Worm (Caenorhabditis elegans) whole organism, L4 larva: ENCODE results near the gene bpnt-1.

Experiments used
- F44E2.7 ChIP-seq: fragments of 200-800 bp; sonication (Bioruptor generic); IDR thresholded peaks from 2 replicates; pipeline ENCODE4 v2.1.2; 2022; ENCODE audit warnings: missing genetic modification characterization, missing compliant biosample characterization
- F49E8.2 ChIP-seq: sonication (generic microtip); optimal IDR thresholded peaks from 2 replicates; lab custom pipeline; 2016; ENCODE audit warnings: missing compliant biosample characterization, mild to moderate bottlenecking, missing genetic modification characterization, borderline replicate concordance
- lin-38 ChIP-seq: fragments of 200-800 bp; sonication (Bioruptor generic); IDR thresholded peaks from 2 replicates; pipeline ENCODE4 v1.3.6; 2022; ENCODE audit warnings: missing genetic modification reagents, missing genetic modification characterization, missing compliant biosample characterization

DNA sequence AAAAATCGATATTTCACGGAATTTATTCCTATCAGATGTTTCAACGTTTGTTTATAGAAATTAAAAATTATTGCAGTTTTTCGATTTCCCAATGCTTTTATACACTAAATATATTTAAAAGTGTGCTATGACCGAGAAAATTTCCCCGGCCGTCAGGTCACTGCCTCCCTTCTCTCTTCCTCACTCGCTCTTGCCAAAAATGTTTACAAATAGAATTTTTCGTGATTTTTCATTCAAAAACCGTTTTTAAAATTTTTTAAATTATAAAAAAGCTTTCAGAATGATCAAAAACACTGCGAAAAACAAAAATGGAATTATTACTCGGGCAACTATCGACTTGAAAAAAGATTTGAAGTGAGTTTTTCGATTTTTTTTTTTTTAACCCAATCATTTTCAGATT lies 40.8 kb downstream of the bpnt-1 start, which contains the start of the genes T12C9.7 and vps-18:
- TF ChIP-seq F49E8.2 (tag; lab: Kevin White, UChicago): no peak
- TF ChIP-seq lin-38 (GFP tag; lab: Robert Waterston, UW): no peak
- TF ChIP-seq F44E2.7: no peak
